Worm (Caenorhabditis elegans) whole organism, mixed stage, embryonic: ENCODE results near the gene Y32H12A.6.

Experiments used
- bed-3 ChIP-seq: fragments of 200-800 bp; sonication (Bioruptor generic); optimal IDR thresholded peaks from 3 replicates; lab custom pipeline; 2018; ENCODE audit warnings: mild to moderate bottlenecking, missing genetic modification characterization, moderate library complexity, missing compliant biosample characterization
- blmp-1 ChIP-seq: fragments of 150-350 bp; optimal IDR thresholded peaks from 2 replicates; lab custom pipeline; 2014; ENCODE audit warnings: missing biosample characterization, missing genetic modification characterization
- ces-1 ChIP-seq: fragments of 150-350 bp; optimal IDR thresholded peaks from 2 replicates; lab custom pipeline; 2014; ENCODE audit warnings: missing biosample characterization, missing genetic modification reagents, missing genetic modification characterization
- elt-1 ChIP-seq: sonication (generic microtip); optimal IDR thresholded peaks from 2 replicates; lab custom pipeline; 2017; ENCODE audit warnings: missing genetic modification characterization, mild to moderate bottlenecking, missing compliant biosample characterization, antibody characterized with exemption, moderate library complexity, borderline replicate concordance; ENCODE audit not compliant: insufficient read depth
- nhr-12 ChIP-seq: fragments of 150-350 bp; optimal IDR thresholded peaks from 2 replicates; lab custom pipeline; 2014; ENCODE audit warnings: missing biosample characterization, missing genetic modification characterization
- nhr-237 ChIP-seq: fragments of 150-350 bp; optimal IDR thresholded peaks from 2 replicates; lab custom pipeline; 2014; ENCODE audit warnings: missing biosample characterization, missing genetic modification characterization
- nhr-28 ChIP-seq: fragments of 150-350 bp; optimal IDR thresholded peaks from 2 replicates; lab custom pipeline; 2014; ENCODE audit warnings: missing biosample characterization, missing genetic modification characterization
- nhr-76 ChIP-seq: sonication (generic microtip); optimal IDR thresholded peaks from 2 replicates; lab custom pipeline; 2017; ENCODE audit warnings: missing biosample characterization, missing genetic modification characterization
- snpc-4 ChIP-seq: fragments of 150-350 bp; optimal IDR thresholded peaks from 2 replicates; lab custom pipeline; 2014; ENCODE audit warnings: missing biosample characterization, missing genetic modification characterization
- unc-62 ChIP-seq: fragments of 150-350 bp; optimal IDR thresholded peaks from 2 replicates; lab custom pipeline; 2014; ENCODE audit warnings: missing biosample characterization, missing genetic modification reagents, missing genetic modification characterization
- ztf-11 ChIP-seq: fragments of 150-350 bp; optimal IDR thresholded peaks from 2 replicates; lab custom pipeline; 2014; ENCODE audit warnings: missing biosample characterization, missing genetic modification characterization

DNA sequence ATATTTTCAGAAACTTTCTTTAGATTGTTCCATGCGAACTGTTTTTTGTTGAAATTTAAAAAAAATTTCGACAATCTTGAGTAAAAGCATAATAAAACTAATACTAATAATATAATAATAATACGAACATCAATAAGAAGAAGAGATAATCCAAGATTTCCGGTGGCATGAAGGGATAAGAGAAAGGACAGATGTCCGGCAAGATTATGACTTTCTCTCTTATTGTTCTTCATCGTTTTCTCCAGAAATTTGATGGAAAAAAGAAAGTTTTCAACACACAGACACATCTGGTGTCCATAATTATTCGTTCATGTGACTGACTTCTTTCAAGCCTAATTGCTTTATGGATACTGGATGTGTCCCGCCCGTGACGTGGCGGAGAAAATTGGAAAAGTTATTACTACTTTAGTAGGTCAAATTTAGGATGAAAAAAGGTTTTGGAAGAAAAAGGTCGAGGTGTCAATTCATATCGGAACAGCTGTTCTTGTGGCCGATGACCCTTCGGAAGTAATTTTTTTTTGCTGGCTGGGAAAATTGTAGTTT is 40.7 kb upstream of the Y32H12A.6 start:
- TF ChIP-seq bed-3, result no peak
- peak; percentile 22 for TF ChIP-seq ces-1 (GFP tag; lab: Kevin White, UChicago)
- no peak for TF ChIP-seq unc-62 (GFP tag; lab: Kevin White, UChicago)
- TF ChIP-seq nhr-237 (tag; lab: Kevin White, UChicago), result no peak
- no peak for TF ChIP-seq nhr-12 (tag; lab: Kevin White, UChicago)
- TF ChIP-seq snpc-4 (tag; lab: Kevin White, UChicago), result no peak
- peak; percentile 60 for TF ChIP-seq elt-1 (tag; lab: Kevin White, UChicago)
- no peak for TF ChIP-seq nhr-76 (tag; lab: Kevin White, UChicago)
- TF ChIP-seq blmp-1 (tag; lab: Kevin White, UChicago), result peak; percentile 93
- no peak for TF ChIP-seq ztf-11 (tag; lab: Kevin White, UChicago)
- no peak for TF ChIP-seq nhr-28 (tag; lab: Kevin White, UChicago)
